Worm (Caenorhabditis elegans) whole organism, late embryonic: ENCODE results near the gene idpb-5.
A peak's percentile ranks its signal among the peaks of the same experiment; 100 is the strongest.

Experiments used
- C08G9.2 ChIP-seq: sonication (generic microtip); optimal IDR thresholded peaks from 2 replicates; lab custom pipeline; 2016; ENCODE audit warnings: mild to moderate bottlenecking, missing genetic modification characterization, moderate library complexity, missing compliant biosample characterization
- C38D4.7 ChIP-seq: fragments of 200-800 bp; sonication (Bioruptor generic); optimal IDR thresholded peaks from 2 replicates; lab custom pipeline; 2018; ENCODE audit warnings: mild to moderate bottlenecking, missing genetic modification characterization, moderate library complexity, missing compliant biosample characterization
- F13H6.1 ChIP-seq: sonication (generic microtip); optimal IDR thresholded peaks from 2 replicates; lab custom pipeline; 2016; ENCODE audit warnings: missing genetic modification characterization, missing compliant biosample characterization
- K02D7.2 ChIP-seq: sonication (generic microtip); optimal IDR thresholded peaks from 2 replicates; lab custom pipeline; 2017; ENCODE audit warnings: mild to moderate bottlenecking, missing genetic modification characterization, missing compliant biosample characterization
- T23F11.4 ChIP-seq: fragments of 200-800 bp; sonication (Bioruptor generic); optimal IDR thresholded peaks from 2 replicates; lab custom pipeline; 2018; ENCODE audit warnings: mild to moderate bottlenecking, missing genetic modification characterization, missing compliant biosample characterization
- Y22D7AL.16 ChIP-seq: sonication (generic microtip); optimal IDR thresholded peaks from 2 replicates; lab custom pipeline; 2016; ENCODE audit warnings: missing genetic modification characterization, missing compliant biosample characterization
- ahr-1 ChIP-seq: sonication (generic microtip); optimal IDR thresholded peaks from 2 replicates; lab custom pipeline; 2016; ENCODE audit warnings: missing genetic modification characterization, missing compliant biosample characterization
- ama-1 ChIP-seq: fragments of 150-350 bp; optimal IDR thresholded peaks from 2 replicates; lab custom pipeline; 2014
- ceh-14 ChIP-seq: sonication (generic microtip); optimal IDR thresholded peaks from 2 replicates; lab custom pipeline; 2016; ENCODE audit warnings: missing genotype, missing genetic modification characterization, missing compliant biosample characterization
- ceh-19 ChIP-seq: fragments of 200-800 bp; sonication (Bioruptor generic); optimal IDR thresholded peaks from 2 replicates; lab custom pipeline; 2018; ENCODE audit warnings: mild to moderate bottlenecking, missing genetic modification characterization, missing compliant biosample characterization
- ceh-2 ChIP-seq: sonication (generic microtip); optimal IDR thresholded peaks from 2 replicates; lab custom pipeline; 2016; ENCODE audit warnings: missing genotype, missing genetic modification characterization, missing compliant biosample characterization
- ceh-22 ChIP-seq: sonication (generic microtip); optimal IDR thresholded peaks from 2 replicates; lab custom pipeline; 2017; ENCODE audit warnings: missing biosample characterization, missing genetic modification characterization
- ceh-24 ChIP-seq: sonication (generic microtip); optimal IDR thresholded peaks from 2 replicates; lab custom pipeline; 2016; ENCODE audit warnings: mild to moderate bottlenecking, missing genetic modification characterization, missing compliant biosample characterization
- ceh-30 ChIP-seq: fragments of 150-350 bp; optimal IDR thresholded peaks from 2 replicates; lab custom pipeline; 2014; ENCODE audit warnings: missing biosample characterization, missing genetic modification characterization
- ceh-34 ChIP-seq: sonication (generic microtip); optimal IDR thresholded peaks from 2 replicates; lab custom pipeline; 2016; ENCODE audit warnings: mild to moderate bottlenecking, missing genetic modification characterization, missing compliant biosample characterization
- ceh-45 ChIP-seq: fragments of 200-800 bp; sonication (Bioruptor generic); IDR thresholded peaks from 2 replicates; pipeline ENCODE4 v1.3.6; 2022; ENCODE audit warnings: missing genetic modification reagents, missing genetic modification characterization, missing compliant biosample characterization
- ceh-48 ChIP-seq: sonication (generic microtip); optimal IDR thresholded peaks from 2 replicates; lab custom pipeline; 2016; ENCODE audit warnings: missing genetic modification characterization, inconsistent platforms, missing compliant biosample characterization
- ceh-6 ChIP-seq: fragments of 200-800 bp; sonication (Bioruptor generic); optimal IDR thresholded peaks from 2 replicates; lab custom pipeline; 2018; ENCODE audit warnings: mild to moderate bottlenecking, missing genetic modification characterization, missing compliant biosample characterization
- ceh-9 ChIP-seq: sonication (generic microtip); optimal IDR thresholded peaks from 2 replicates; lab custom pipeline; 2016; ENCODE audit warnings: mild to moderate bottlenecking, missing genetic modification characterization, inconsistent platforms, missing compliant biosample characterization
- che-1 ChIP-seq: sonication (generic microtip); optimal IDR thresholded peaks from 2 replicates; lab custom pipeline; 2016; ENCODE audit warnings: mild to moderate bottlenecking, missing genetic modification characterization, missing compliant biosample characterization
- dmd-4 ChIP-seq: sonication (generic microtip); optimal IDR thresholded peaks from 2 replicates; lab custom pipeline; 2016; ENCODE audit warnings: borderline replicate concordance, missing genetic modification characterization, missing compliant biosample characterization
- dve-1 ChIP-seq: sonication (generic microtip); optimal IDR thresholded peaks from 2 replicates; lab custom pipeline; 2017; ENCODE audit warnings: antibody characterized with exemption, mild to moderate bottlenecking, missing genetic modification characterization, missing compliant biosample characterization
- elt-2 ChIP-seq: sonication (generic microtip); optimal IDR thresholded peaks from 2 replicates; lab custom pipeline; 2016; ENCODE audit warnings: missing genetic modification reagents, missing genetic modification characterization, missing compliant biosample characterization
- elt-4 ChIP-seq: sonication (generic microtip); optimal IDR thresholded peaks from 2 replicates; lab custom pipeline; 2016; ENCODE audit warnings: missing genetic modification characterization, missing compliant biosample characterization
- ets-4 ChIP-seq: sonication (generic microtip); optimal IDR thresholded peaks from 2 replicates; lab custom pipeline; 2016; ENCODE audit warnings: missing genetic modification characterization, missing compliant biosample characterization
- fax-1 ChIP-seq: sonication (generic microtip); optimal IDR thresholded peaks from 2 replicates; lab custom pipeline; 2016; ENCODE audit warnings: missing genotype, missing genetic modification characterization, missing compliant biosample characterization
- fkh-6 ChIP-seq: sonication (generic microtip); optimal IDR thresholded peaks from 2 replicates; lab custom pipeline; 2016; ENCODE audit warnings: missing genetic modification characterization, missing compliant biosample characterization
- gmeb-2 ChIP-seq: sonication (generic microtip); optimal IDR thresholded peaks from 2 replicates; lab custom pipeline; 2016; ENCODE audit warnings: missing genetic modification characterization, inconsistent platforms, missing compliant biosample characterization
- hlh-13 ChIP-seq: fragments of 200-800 bp; sonication (Bioruptor generic); optimal IDR thresholded peaks from 2 replicates; lab custom pipeline; 2018; ENCODE audit warnings: mild to moderate bottlenecking, missing genetic modification characterization, missing compliant biosample characterization
- hlh-30 ChIP-seq: sonication (generic microtip); optimal IDR thresholded peaks from 2 replicates; lab custom pipeline; 2017; ENCODE audit warnings: antibody characterized with exemption, missing genetic modification characterization, missing compliant biosample characterization; ENCODE audit not compliant: insufficient read depth
- hlh-8 ChIP-seq: sonication (generic microtip); optimal IDR thresholded peaks from 2 replicates; lab custom pipeline; 2016; ENCODE audit warnings: missing genotype, missing genetic modification characterization, missing compliant biosample characterization
- lim-6 ChIP-seq: sonication (generic microtip); optimal IDR thresholded peaks from 2 replicates; lab custom pipeline; 2016; ENCODE audit warnings: missing genetic modification characterization, missing compliant biosample characterization
- lin-11 ChIP-seq: fragments of 200-800 bp; sonication (Bioruptor generic); optimal IDR thresholded peaks from 2 replicates; lab custom pipeline; 2018; ENCODE audit warnings: mild to moderate bottlenecking, missing genetic modification characterization, missing compliant biosample characterization
- madf-2 ChIP-seq: sonication (generic microtip); optimal IDR thresholded peaks from 2 replicates; lab custom pipeline; 2017; ENCODE audit warnings: missing genetic modification characterization, missing compliant biosample characterization
- mec-3 ChIP-seq: sonication (generic microtip); optimal IDR thresholded peaks from 2 replicates; lab custom pipeline; 2016; ENCODE audit warnings: borderline replicate concordance, missing genetic modification characterization, missing compliant biosample characterization
- nfya-1 ChIP-seq: sonication (generic microtip); optimal IDR thresholded peaks from 2 replicates; lab custom pipeline; 2017; ENCODE audit warnings: missing genetic modification characterization, mild to moderate bottlenecking, missing compliant biosample characterization, antibody characterized with exemption, moderate library complexity
- npax-4 ChIP-seq: sonication (generic microtip); optimal IDR thresholded peaks from 2 replicates; lab custom pipeline; 2016; ENCODE audit warnings: missing genetic modification characterization, missing compliant biosample characterization
- pag-3 ChIP-seq: sonication (generic microtip); optimal IDR thresholded peaks from 2 replicates; lab custom pipeline; 2016; ENCODE audit warnings: missing compliant biosample characterization, missing genetic modification characterization, borderline replicate concordance
- pat-9 ChIP-seq: fragments of 200-800 bp; sonication (Bioruptor generic); optimal IDR thresholded peaks from 2 replicates; lab custom pipeline; 2018; ENCODE audit warnings: mild to moderate bottlenecking, missing genetic modification characterization, moderate library complexity, missing compliant biosample characterization
- pha-2 ChIP-seq: sonication (generic microtip); optimal IDR thresholded peaks from 2 replicates; lab custom pipeline; 2017; ENCODE audit warnings: mild to moderate bottlenecking, missing genetic modification characterization, missing compliant biosample characterization
- pha-4 ChIP-seq: fragments of 150-350 bp; optimal IDR thresholded peaks from 2 replicates; lab custom pipeline; 2018; ENCODE audit warnings: missing biosample characterization, missing genetic modification reagents, missing genetic modification characterization
- pros-1 ChIP-seq: fragments of 150-350 bp; optimal IDR thresholded peaks from 2 replicates; lab custom pipeline; 2014; ENCODE audit warnings: missing biosample characterization, missing genetic modification reagents, missing genetic modification characterization
- sdc-2 ChIP-seq: sonication (generic microtip); optimal IDR thresholded peaks from 2 replicates; lab custom pipeline; 2016; ENCODE audit warnings: missing genotype, missing genetic modification characterization, missing compliant biosample characterization
- sox-4 ChIP-seq: sonication (generic microtip); optimal IDR thresholded peaks from 2 replicates; lab custom pipeline; 2017; ENCODE audit warnings: mild to moderate bottlenecking, missing genetic modification characterization, inconsistent platforms, missing compliant biosample characterization
- syd-9 ChIP-seq: sonication (generic microtip); optimal IDR thresholded peaks from 2 replicates; lab custom pipeline; 2016; ENCODE audit warnings: mild to moderate bottlenecking, missing genetic modification characterization, moderate library complexity, missing compliant biosample characterization
- tbx-2 ChIP-seq: sonication (generic microtip); optimal IDR thresholded peaks from 2 replicates; lab custom pipeline; 2016; ENCODE audit warnings: missing genetic modification characterization, missing compliant biosample characterization
- tbx-7 ChIP-seq: sonication (generic microtip); optimal IDR thresholded peaks from 2 replicates; lab custom pipeline; 2016; ENCODE audit warnings: missing genotype, missing genetic modification characterization, missing compliant biosample characterization
- ttx-3 ChIP-seq: sonication (generic microtip); optimal IDR thresholded peaks from 2 replicates; lab custom pipeline; 2016; ENCODE audit warnings: missing genetic modification reagents, missing genetic modification characterization, missing compliant biosample characterization
- unc-3 ChIP-seq, 2 experiments: fragments of 200-800 bp in 1 of 2; sonication (Bioruptor generic) in 1 of 2; sonication (generic microtip) in 1 of 2; conservative IDR thresholded peaks in 1 of 2; optimal IDR thresholded peaks in 1 of 2; 2 replicates each; pipeline versions ENCODE4 v1.3.6 to Lab custom; 2016 to 2022; ENCODE audit warnings: missing compliant biosample characterization in 2 of 2, missing genetic modification characterization in 2 of 2, missing genetic modification reagents in 1 of 2
- unc-55 ChIP-seq: sonication (generic microtip); optimal IDR thresholded peaks from 2 replicates; lab custom pipeline; 2017; ENCODE audit warnings: missing biosample characterization, missing genetic modification reagents, missing genetic modification characterization
- unc-86 ChIP-seq: sonication (generic microtip); optimal IDR thresholded peaks from 2 replicates; lab custom pipeline; 2016; ENCODE audit warnings: missing genetic modification characterization, missing compliant biosample characterization
- zip-5 ChIP-seq: sonication (generic microtip); optimal IDR thresholded peaks from 2 replicates; lab custom pipeline; 2016; ENCODE audit warnings: missing genetic modification characterization, missing compliant biosample characterization
- ztf-16 ChIP-seq: sonication (generic microtip); optimal IDR thresholded peaks from 2 replicates; lab custom pipeline; 2017; ENCODE audit warnings: missing genetic modification characterization, missing compliant biosample characterization

The idpb-5 gene

DNA sequence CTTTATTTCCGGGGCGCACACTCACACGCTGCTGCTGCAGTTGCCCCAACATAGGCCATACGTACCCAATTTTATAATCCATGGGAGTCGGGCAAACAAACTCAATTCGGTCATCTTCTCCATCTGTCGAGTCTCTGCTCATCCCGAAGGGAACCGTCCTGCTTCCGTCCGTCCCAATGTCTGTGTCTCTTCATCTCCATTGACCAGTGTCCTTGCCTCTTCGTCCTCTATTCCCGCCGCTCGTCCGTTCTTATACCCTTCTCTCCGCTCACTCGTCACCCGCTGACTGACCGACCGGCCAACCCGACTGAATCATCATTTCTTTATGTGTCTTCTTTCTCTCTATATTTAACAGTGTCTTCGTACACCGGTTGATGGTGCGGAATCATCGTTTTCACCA lies 5.5 kb downstream of the idpb-5 start:
- TF ChIP-seq pha-4 (tag; lab: Kevin White, UChicago) = no peak
- TF ChIP-seq tbx-2 (tag; lab: Kevin White, UChicago) = peak; percentile 66
- TF ChIP-seq fkh-6 (tag; lab: Kevin White, UChicago) = peak; percentile 60
- no peak for TF ChIP-seq C08G9.2 (tag; lab: Kevin White, UChicago)
- no peak for TF ChIP-seq pha-2
- TF ChIP-seq tbx-7 (tag; lab: Kevin White, UChicago) = no peak
- TF ChIP-seq C38D4.7 (GFP tag; lab: Kevin White, UChicago) = no peak
- no peak for TF ChIP-seq zip-5 (tag; lab: Kevin White, UChicago)
- TF ChIP-seq fax-1 (tag; lab: Kevin White, UChicago) = no peak
- no peak for TF ChIP-seq hlh-8 (tag; lab: Kevin White, UChicago)
- no peak for TF ChIP-seq pros-1 (tag; lab: Kevin White, UChicago)
- TF ChIP-seq K02D7.2 (tag; lab: Kevin White, UChicago) = no peak
- TF ChIP-seq Y22D7AL.16 = no peak
- TF ChIP-seq ceh-19 (GFP tag; lab: Kevin White, UChicago) = no peak
- TF ChIP-seq lim-6 = no peak
- peak; percentile 42 for TF ChIP-seq unc-55 (GFP tag; lab: Kevin White, UChicago)
- TF ChIP-seq ceh-34 (tag; lab: Kevin White, UChicago) = peak; percentile 58
- TF ChIP-seq lin-11 (tag; lab: Kevin White, UChicago) = no peak
- no peak for TF ChIP-seq ttx-3 (tag; lab: Kevin White, UChicago)
- TF ChIP-seq gmeb-2 (tag; lab: Kevin White, UChicago) = no peak
- TF ChIP-seq ceh-14 (tag; lab: Kevin White, UChicago) = peak; percentile 31
- peak; percentile 59 for TF ChIP-seq ztf-16
- TF ChIP-seq ceh-9 (tag; lab: Kevin White, UChicago) = no peak
- TF ChIP-seq ets-4 (tag; lab: Kevin White, UChicago) = no peak
- no peak for TF ChIP-seq ceh-22
- peak; percentile 30 for TF ChIP-seq dve-1 (tag; lab: Kevin White, UChicago)
- TF ChIP-seq che-1 = no peak
- peak; percentile 65 for TF ChIP-seq ceh-2 (tag; lab: Kevin White, UChicago)
- no peak for TF ChIP-seq hlh-30
- no peak for TF ChIP-seq ceh-24 (tag; lab: Kevin White, UChicago)
- no peak for TF ChIP-seq elt-2 (tag; lab: Kevin White, UChicago)
- no peak for TF ChIP-seq unc-86 (tag; lab: Kevin White, UChicago)
- TF ChIP-seq pag-3 (tag; lab: Kevin White, UChicago) = no peak
- no peak for TF ChIP-seq ahr-1 (tag; lab: Kevin White, UChicago)
- no peak for TF ChIP-seq sox-4
- TF ChIP-seq mec-3 (tag; lab: Kevin White, UChicago) = no peak
- no peak for TF ChIP-seq ceh-6 (GFP tag; lab: Kevin White, UChicago)
- TF ChIP-seq ceh-30 (tag; lab: Kevin White, UChicago) = no peak
- TF ChIP-seq madf-2 = no peak
- no peak for TF ChIP-seq hlh-13 (GFP tag; lab: Kevin White, UChicago)
- TF ChIP-seq nfya-1 (tag; lab: Kevin White, UChicago) = peak; percentile 41
- TF ChIP-seq syd-9 (tag; lab: Kevin White, UChicago) = peak; percentile 64
- TF ChIP-seq unc-3 (GFP tag; conservative IDR thresholded peaks at IDR 0.05; lab: Robert Waterston, UW) = no peak
- TF ChIP-seq unc-3 (tag; optimal IDR thresholded peaks at IDR 0.05; lab: Kevin White, UChicago) = peak; percentile 3
- TF ChIP-seq ceh-48 (tag; lab: Kevin White, UChicago) = no peak
- TF ChIP-seq sdc-2 (tag; lab: Kevin White, UChicago) = peak; percentile 45
- no peak for TF ChIP-seq F13H6.1 (tag; lab: Kevin White, UChicago)
- no peak for TF ChIP-seq npax-4 (tag; lab: Kevin White, UChicago)
- no peak for TF ChIP-seq pat-9
- no peak for TF ChIP-seq dmd-4 (tag; lab: Kevin White, UChicago)
- no peak for TF ChIP-seq ceh-45 (GFP tag; lab: Robert Waterston, UW)
- TF ChIP-seq elt-4 (tag; lab: Kevin White, UChicago) = no peak
- no peak for TF ChIP-seq T23F11.4 (GFP tag; lab: Kevin White, UChicago)
- no peak for TF ChIP-seq ama-1
